ENCODE assay signal across 1 fruit fly cellular context in genomic region chr3L:14363103-14363751, dm6.
TF ChIP-seq lines count a peak whose summit lies in the region.

No protein-coding gene starts in this region.

TF ChIP-seq in whole organism, embryonic, 481 proteins besides CTCF, POLR2A, EP300 and RAD21 (continued from another document):
- peak; percentile 18 for TF ChIP-seq CG17385 (GFP tag; optimal IDR thresholded peaks at IDR 0.05; lab: Kevin White, UChicago)
- TF ChIP-seq CG13424 (tag; optimal IDR thresholded peaks at IDR 0.05; lab: Kevin White, UChicago) = peak; percentile 55
- TF ChIP-seq sob (GFP tag; IDR thresholded peaks at IDR 0.05; lab: Robert Waterston, UW) = no peak
- no peak for TF ChIP-seq CG6765 (GFP tag; optimal IDR thresholded peaks at IDR 0.05; lab: Kevin White, UChicago)
- TF ChIP-seq hth (optimal IDR thresholded peaks at IDR 0.05; lab: Kevin White, UChicago) = no peak
- no peak for TF ChIP-seq sim (GFP tag; IDR thresholded peaks at IDR 0.05; lab: Robert Waterston, UW)
- no peak for TF ChIP-seq CG12299 (tag; optimal IDR thresholded peaks at IDR 0.05; lab: Kevin White, UChicago)
- TF ChIP-seq toy (GFP tag; IDR thresholded peaks at IDR 0.05; lab: Robert Waterston, UW) = no peak
- no peak for TF ChIP-seq CG32532 (GFP tag; IDR thresholded peaks at IDR 0.05; lab: Robert Waterston, UW)
- TF ChIP-seq Ptx1 (GFP tag; IDR thresholded peaks at IDR 0.05; lab: Robert Waterston, UW) = peak; percentile 53
- peak; percentile 82 for TF ChIP-seq Sox102F (GFP tag; optimal IDR thresholded peaks at IDR 0.05; lab: Kevin White, UChicago)
- TF ChIP-seq wek (GFP tag; optimal IDR thresholded peaks at IDR 0.05; lab: Kevin White, UChicago) = no peak
- TF ChIP-seq tna (GFP tag; IDR thresholded peaks at IDR 0.05; lab: Robert Waterston, UW; ENCODE audit: partially characterized antibody) = no peak
- no peak for TF ChIP-seq knrl (GFP tag; IDR thresholded peaks at IDR 0.05; lab: Robert Waterston, UW; ENCODE audit: partially characterized antibody)
- TF ChIP-seq shn (GFP tag; optimal IDR thresholded peaks at IDR 0.05; lab: Kevin White, UChicago) = no peak
- TF ChIP-seq CG9932 (GFP tag; IDR thresholded peaks at IDR 0.05; lab: Robert Waterston, UW) = no peak
- no peak for TF ChIP-seq Dip2 (GFP tag; IDR thresholded peaks at IDR 0.05; lab: Robert Waterston, UW)
- TF ChIP-seq Hey (tag; optimal IDR thresholded peaks at IDR 0.05; lab: Kevin White, UChicago) = no peak
- no peak for TF ChIP-seq H15 (GFP tag; IDR thresholded peaks at IDR 0.05; lab: Robert Waterston, UW)
- peak; percentile 21 for TF ChIP-seq Hmr (GFP tag; optimal IDR thresholded peaks at IDR 0.05; lab: Kevin White, UChicago)
- no peak for TF ChIP-seq Opbp (GFP tag; IDR thresholded peaks at IDR 0.05; lab: Robert Waterston, UW; ENCODE audit: partially characterized antibody)
- no peak for TF ChIP-seq Mad (GFP tag; optimal IDR thresholded peaks at IDR 0.05; lab: Kevin White, UChicago)
- no peak for TF ChIP-seq Lpt (GFP tag; optimal IDR thresholded peaks at IDR 0.05; lab: Kevin White, UChicago)
- no peak for TF ChIP-seq Nf-YC (tag; optimal IDR thresholded peaks at IDR 0.05; lab: Kevin White, UChicago)
- TF ChIP-seq E2f2 (GFP tag; IDR thresholded peaks at IDR 0.05; lab: Robert Waterston, UW) = no peak
- 0 out of 3 replicates have a peak, but pooled peaks have one; percentile 18 for TF ChIP-seq Mrtf (GFP tag; IDR thresholded peaks at IDR 0.05; lab: Robert Waterston, UW)
- TF ChIP-seq GATAe (GFP tag; conservative IDR thresholded peaks at IDR 0.05; lab: Robert Waterston, UW) = no peak; the same call in 1 of the 2 replicates
- no peak for TF ChIP-seq tup (GFP tag; optimal IDR thresholded peaks at IDR 0.05; lab: Kevin White, UChicago)
- peak; percentile 34 for TF ChIP-seq CG4424 (GFP tag; optimal IDR thresholded peaks at IDR 0.05; lab: Kevin White, UChicago)
- peak; percentile 75 for TF ChIP-seq D19A (tag; optimal IDR thresholded peaks at IDR 0.05; lab: Kevin White, UChicago)
- TF ChIP-seq CG18764 (GFP tag; optimal IDR thresholded peaks at IDR 0.05; lab: Kevin White, UChicago) = no peak
- no peak for TF ChIP-seq CG8944 (GFP tag; optimal IDR thresholded peaks at IDR 0.05; lab: Kevin White, UChicago)
- no peak for TF ChIP-seq HLH4C (GFP tag; IDR thresholded peaks at IDR 0.05; lab: Robert Waterston, UW; ENCODE audit: partially characterized antibody)
- TF ChIP-seq D (optimal IDR thresholded peaks at IDR 0.05; lab: Kevin White, UChicago) = no peak
- TF ChIP-seq D (GFP tag; optimal IDR thresholded peaks at IDR 0.05; lab: Kevin White, UChicago) = peak; percentile 37
- TF ChIP-seq ind (GFP tag; optimal IDR thresholded peaks at IDR 0.05; lab: Kevin White, UChicago) = peak; percentile 36
- TF ChIP-seq Doc2 (GFP tag; IDR thresholded peaks at IDR 0.05; lab: Robert Waterston, UW) = no peak
- no peak for TF ChIP-seq CG15011 (GFP tag; optimal IDR thresholded peaks at IDR 0.05; lab: Kevin White, UChicago)
- TF ChIP-seq Stat92E (GFP tag; optimal IDR thresholded peaks at IDR 0.05; lab: Kevin White, UChicago) = no peak
- TF ChIP-seq Fer3 (tag; optimal IDR thresholded peaks at IDR 0.05; lab: Kevin White, UChicago) = no peak
- TF ChIP-seq Dip3 (GFP tag; optimal IDR thresholded peaks at IDR 0.05; lab: Kevin White, UChicago) = no peak
- TF ChIP-seq CG10267 (tag; optimal IDR thresholded peaks at IDR 0.05; lab: Kevin White, UChicago) = peak; percentile 16
- TF ChIP-seq CG17612 (GFP tag; IDR thresholded peaks at IDR 0.05; lab: Robert Waterston, UW) = no peak
- no peak for TF ChIP-seq cato (GFP tag; optimal IDR thresholded peaks at IDR 0.05; lab: Kevin White, UChicago; ENCODE audit: borderline replicate concordance)
- peak; percentile 10 for TF ChIP-seq jing (GFP tag; optimal IDR thresholded peaks at IDR 0.05; lab: Kevin White, UChicago)
- TF ChIP-seq B-H2 (GFP tag; optimal IDR thresholded peaks at IDR 0.05; lab: Kevin White, UChicago) = no peak
- no peak for TF ChIP-seq Nf-YA (GFP tag; IDR thresholded peaks at IDR 0.05; lab: Robert Waterston, UW)
- TF ChIP-seq ato (GFP tag; IDR thresholded peaks at IDR 0.05; lab: Robert Waterston, UW; ENCODE audit: partially characterized antibody) = no peak
- peak; percentile 9 for TF ChIP-seq CG1602 (GFP tag; optimal IDR thresholded peaks at IDR 0.05; lab: Kevin White, UChicago)
- no peak for TF ChIP-seq CG1603 (tag; optimal IDR thresholded peaks at IDR 0.05; lab: Kevin White, UChicago)
- no peak for TF ChIP-seq yki (optimal IDR thresholded peaks at IDR 0.05; lab: Kevin White, UChicago)
- TF ChIP-seq CG10565 (GFP tag; optimal IDR thresholded peaks at IDR 0.05; lab: Kevin White, UChicago) = no peak
- TF ChIP-seq usp (GFP tag; optimal IDR thresholded peaks at IDR 0.05; lab: Kevin White, UChicago) = no peak
- no peak for TF ChIP-seq CG7271 (tag; optimal IDR thresholded peaks at IDR 0.05; lab: Kevin White, UChicago)
- TF ChIP-seq nom (GFP tag; optimal IDR thresholded peaks at IDR 0.05; lab: Kevin White, UChicago) = no peak
- TF ChIP-seq sug (tag; optimal IDR thresholded peaks at IDR 0.05; lab: Kevin White, UChicago) = no peak
- 0 out of 2 replicates have a peak, but pooled peaks have one; percentile 14 for TF ChIP-seq ranshi (GFP tag; IDR thresholded peaks at IDR 0.05; lab: Robert Waterston, UW)
- no peak for TF ChIP-seq CG13287 (GFP tag; IDR thresholded peaks at IDR 0.05; lab: Robert Waterston, UW; ENCODE audit: partially characterized antibody)
- no peak for TF ChIP-seq Atf-2 (GFP tag; optimal IDR thresholded peaks at IDR 0.05; lab: Kevin White, UChicago)
- no peak for TF ChIP-seq pum (GFP tag; optimal IDR thresholded peaks at IDR 0.05; lab: Kevin White, UChicago)
- no peak for TF ChIP-seq sima (GFP tag; optimal IDR thresholded peaks at IDR 0.05; lab: Kevin White, UChicago)
- no peak for TF ChIP-seq Jarid2 (GFP tag; optimal IDR thresholded peaks at IDR 0.05; lab: Kevin White, UChicago)
- no peak for TF ChIP-seq zfh2 (GFP tag; optimal IDR thresholded peaks at IDR 0.05; lab: Kevin White, UChicago)
- TF ChIP-seq CG10321 (GFP tag; IDR thresholded peaks at IDR 0.05; lab: Robert Waterston, UW) = no peak
- TF ChIP-seq CG4707 (GFP tag; optimal IDR thresholded peaks at IDR 0.05; lab: Kevin White, UChicago) = no peak
- no peak for TF ChIP-seq CG11696 (GFP tag; IDR thresholded peaks at IDR 0.05; lab: Robert Waterston, UW)
- no peak for TF ChIP-seq eyg (GFP tag; optimal IDR thresholded peaks at IDR 0.05; lab: Kevin White, UChicago)
- no peak for TF ChIP-seq ro (GFP tag; IDR thresholded peaks at IDR 0.05; lab: Robert Waterston, UW)
- peak; percentile 70 for TF ChIP-seq CG31441 (GFP tag; IDR thresholded peaks at IDR 0.05; lab: Robert Waterston, UW)
- no peak for TF ChIP-seq BEAF-32 (GFP tag; optimal IDR thresholded peaks at IDR 0.05; lab: Kevin White, UChicago)
- TF ChIP-seq CG3838 (GFP tag; optimal IDR thresholded peaks at IDR 0.05; lab: Kevin White, UChicago) = no peak
- TF ChIP-seq grn (GFP tag; optimal IDR thresholded peaks at IDR 0.05; lab: Kevin White, UChicago) = no peak
- TF ChIP-seq dan (GFP tag; IDR thresholded peaks at IDR 0.05; lab: Robert Waterston, UW) = no peak
- peak; percentile 4 for TF ChIP-seq CG5245 (GFP tag; optimal IDR thresholded peaks at IDR 0.05; lab: Kevin White, UChicago)
- TF ChIP-seq Usf (GFP tag; optimal IDR thresholded peaks at IDR 0.05; lab: Kevin White, UChicago) = no peak
- TF ChIP-seq pb (GFP tag; optimal IDR thresholded peaks at IDR 0.05; lab: Kevin White, UChicago) = no peak
- peak; percentile 29 for TF ChIP-seq CG10209 (GFP tag; optimal IDR thresholded peaks at IDR 0.05; lab: Kevin White, UChicago)
- no peak for TF ChIP-seq h (optimal IDR thresholded peaks at IDR 0.05; lab: Kevin White, UChicago)
- TF ChIP-seq CG31365 (tag; optimal IDR thresholded peaks at IDR 0.05; lab: Kevin White, UChicago) = no peak
- no peak for TF ChIP-seq zfh1 (GFP tag; IDR thresholded peaks at IDR 0.05; lab: Robert Waterston, UW)
- TF ChIP-seq gsb-n (tag; optimal IDR thresholded peaks at IDR 0.05; lab: Kevin White, UChicago) = no peak
- peak; percentile 67 for TF ChIP-seq CG7839 (tag; optimal IDR thresholded peaks at IDR 0.05; lab: Kevin White, UChicago)
- TF ChIP-seq CG13123 (GFP tag; optimal IDR thresholded peaks at IDR 0.05; lab: Kevin White, UChicago) = no peak
- no peak for TF ChIP-seq Max (GFP tag; optimal IDR thresholded peaks at IDR 0.05; lab: Kevin White, UChicago)
- no peak for TF ChIP-seq CG16813 (GFP tag; IDR thresholded peaks at IDR 0.05; lab: Robert Waterston, UW; ENCODE audit: partially characterized antibody)
- no peak for TF ChIP-seq fru (optimal IDR thresholded peaks at IDR 0.05; lab: Kevin White, UChicago)
- TF ChIP-seq Side (GFP tag; optimal IDR thresholded peaks at IDR 0.05; lab: Kevin White, UChicago) = no peak
- no peak for TF ChIP-seq CG1529 (GFP tag; optimal IDR thresholded peaks at IDR 0.05; lab: Kevin White, UChicago)
- TF ChIP-seq CG17359 (tag; optimal IDR thresholded peaks at IDR 0.05; lab: Kevin White, UChicago) = peak; percentile 44
- TF ChIP-seq PHDP (tag; optimal IDR thresholded peaks at IDR 0.05; lab: Kevin White, UChicago) = peak; percentile 45
- TF ChIP-seq ase (GFP tag; IDR thresholded peaks at IDR 0.05; lab: Robert Waterston, UW) = no peak
- 0 out of 2 replicates have a peak, but pooled peaks have one; percentile 35 for TF ChIP-seq Drgx (GFP tag; IDR thresholded peaks at IDR 0.05; lab: Robert Waterston, UW)
- TF ChIP-seq CG12219 (GFP tag; optimal IDR thresholded peaks at IDR 0.05; lab: Kevin White, UChicago) = no peak
- TF ChIP-seq zen (tag; optimal IDR thresholded peaks at IDR 0.05; lab: Kevin White, UChicago) = no peak
- TF ChIP-seq NfI (GFP tag; optimal IDR thresholded peaks at IDR 0.05; lab: Kevin White, UChicago) = peak; percentile 24
- peak; percentile 57 for TF ChIP-seq CG8924 (tag; optimal IDR thresholded peaks at IDR 0.05; lab: Kevin White, UChicago)
- no peak for TF ChIP-seq Bgb (GFP tag; IDR thresholded peaks at IDR 0.05; lab: Robert Waterston, UW; ENCODE audit: partially characterized antibody)
- peak; percentile 25 for TF ChIP-seq tap (tag; optimal IDR thresholded peaks at IDR 0.05; lab: Kevin White, UChicago)
- no peak for TF ChIP-seq mld (GFP tag; IDR thresholded peaks at IDR 0.05; lab: Robert Waterston, UW; ENCODE audit: partially characterized antibody)
- no peak for TF ChIP-seq CG7745 (tag; optimal IDR thresholded peaks at IDR 0.05; lab: Kevin White, UChicago)
- TF ChIP-seq lola (GFP tag; optimal IDR thresholded peaks at IDR 0.05; lab: Kevin White, UChicago) = no peak
- no peak for TF ChIP-seq mam (GFP tag; optimal IDR thresholded peaks at IDR 0.05; lab: Kevin White, UChicago)
- TF ChIP-seq Elba2 (GFP tag; optimal IDR thresholded peaks at IDR 0.05; lab: Kevin White, UChicago) = no peak
- no peak for TF ChIP-seq Sin3A (optimal IDR thresholded peaks at IDR 0.05; lab: Kevin White, UChicago)
- peak; percentile 21 for TF ChIP-seq CG9727 (GFP tag; optimal IDR thresholded peaks at IDR 0.05; lab: Kevin White, UChicago)
- TF ChIP-seq Lim3 (GFP tag; IDR thresholded peaks at IDR 0.05; lab: Robert Waterston, UW) = peak; percentile 58; the same call in 1 of the 2 replicates
- TF ChIP-seq CG12744 (GFP tag; optimal IDR thresholded peaks at IDR 0.05; lab: Kevin White, UChicago) = no peak
- no peak for TF ChIP-seq CG9876 (GFP tag; optimal IDR thresholded peaks at IDR 0.05; lab: Kevin White, UChicago)
- no peak for TF ChIP-seq NK7.1 (GFP tag; optimal IDR thresholded peaks at IDR 0.05; lab: Kevin White, UChicago)
- no peak for TF ChIP-seq CG12236 (GFP tag; optimal IDR thresholded peaks at IDR 0.05; lab: Kevin White, UChicago)
- TF ChIP-seq CG2202 (tag; optimal IDR thresholded peaks at IDR 0.05; lab: Kevin White, UChicago) = no peak
- TF ChIP-seq az2 (GFP tag; optimal IDR thresholded peaks at IDR 0.05; lab: Kevin White, UChicago) = peak; percentile 47
- no peak for TF ChIP-seq CG14667 (GFP tag; IDR thresholded peaks at IDR 0.05; lab: Robert Waterston, UW)
- no peak for TF ChIP-seq ftz-f1 (GFP tag; optimal IDR thresholded peaks at IDR 0.05; lab: Kevin White, UChicago)
- no peak for TF ChIP-seq CG3281 (GFP tag; optimal IDR thresholded peaks at IDR 0.05; lab: Kevin White, UChicago)
- peak in 1 of 2 experiments; percentile 44 for TF ChIP-seq Eip74EF (GFP tag; optimal IDR thresholded peaks at IDR 0.05; lab: Kevin White, UChicago)
- TF ChIP-seq Taf1 (GFP tag; IDR thresholded peaks at IDR 0.05; lab: Robert Waterston, UW) = no peak
- peak; percentile 9 for TF ChIP-seq CG10147 (GFP tag; optimal IDR thresholded peaks at IDR 0.05; lab: Kevin White, UChicago)
- TF ChIP-seq CG16815 (GFP tag; optimal IDR thresholded peaks at IDR 0.05; lab: Kevin White, UChicago) = no peak
- TF ChIP-seq cg (GFP tag; optimal IDR thresholded peaks at IDR 0.05; lab: Kevin White, UChicago) = no peak
- peak; percentile 39 for TF ChIP-seq CG18599 (GFP tag; optimal IDR thresholded peaks at IDR 0.05; lab: Kevin White, UChicago)
- TF ChIP-seq Scr (GFP tag; IDR thresholded peaks at IDR 0.05; lab: Robert Waterston, UW; ENCODE audit: partially characterized antibody) = no peak
- TF ChIP-seq salm (tag; optimal IDR thresholded peaks at IDR 0.05; lab: Kevin White, UChicago) = no peak
- TF ChIP-seq Chrac-16 (GFP tag; optimal IDR thresholded peaks at IDR 0.05; lab: Kevin White, UChicago) = no peak
- TF ChIP-seq CG4617 (GFP tag; optimal IDR thresholded peaks at IDR 0.05; lab: Kevin White, UChicago; ENCODE audit: borderline replicate concordance) = no peak
